Fruit fly (Drosophila melanogaster): ENCODE measurements around the gene CG32085.

The CG32085 gene

dm6 chr3L:11707978-11708632 is 28.0 kb upstream of the CG32085 start, which contains the start of gene CG11658 (continued):
- peak; percentile 10 for TF ChIP-seq org-1 (GFP tag; optimal IDR thresholded peaks at IDR 0.05)
- no peak for TF ChIP-seq schlank (tag; optimal IDR thresholded peaks at IDR 0.05)
- TF ChIP-seq Doc3 (GFP tag; IDR thresholded peaks at IDR 0.05; ENCODE audit: partially characterized antibody), result peak; percentile 46; the same call in 1 of the 3 replicates
- no peak for TF ChIP-seq CG17568 (GFP tag; optimal IDR thresholded peaks at IDR 0.05)
- no peak for TF ChIP-seq CG7372 (GFP tag; IDR thresholded peaks at IDR 0.05)
- no peak for TF ChIP-seq dm (GFP tag; optimal IDR thresholded peaks at IDR 0.05)
- TF ChIP-seq gro (GFP tag; optimal IDR thresholded peaks at IDR 0.05), result peak; percentile 41
- TF ChIP-seq CG8281 (tag; optimal IDR thresholded peaks at IDR 0.05), result no peak
- no peak for TF ChIP-seq Poxn (GFP tag; IDR thresholded peaks at IDR 0.05)
- TF ChIP-seq br (optimal IDR thresholded peaks at IDR 0.05), result no peak
- TF ChIP-seq CG4328 (GFP tag; optimal IDR thresholded peaks at IDR 0.05), result no peak
- peak; percentile 43; the same call in 1 of the 2 replicates for TF ChIP-seq bbx (GFP tag; IDR thresholded peaks at IDR 0.05; ENCODE audit: partially characterized antibody)
- TF ChIP-seq tx (GFP tag; optimal IDR thresholded peaks at IDR 0.05), result no peak
- TF ChIP-seq CG11695 (GFP tag; IDR thresholded peaks at IDR 0.05), result 0 out of 3 replicates have a peak, but pooled peaks have one; percentile 13
- TF ChIP-seq ara (GFP tag; IDR thresholded peaks at IDR 0.05), result no peak
- TF ChIP-seq crc (GFP tag; optimal IDR thresholded peaks at IDR 0.05), result no peak
- no peak for TF ChIP-seq CG11504 (tag; optimal IDR thresholded peaks at IDR 0.05)
- TF ChIP-seq repo (GFP tag; optimal IDR thresholded peaks at IDR 0.05), result no peak
- peak; percentile 26 for TF ChIP-seq ci (GFP tag; IDR thresholded peaks at IDR 0.05)
- 0 out of 2 replicates have a peak, but pooled peaks have one; percentile 9 for TF ChIP-seq CG5953 (GFP tag; IDR thresholded peaks at IDR 0.05)
- TF ChIP-seq fd64A (GFP tag; optimal IDR thresholded peaks at IDR 0.05), result no peak
- no peak for TF ChIP-seq CG4730 (GFP tag; IDR thresholded peaks at IDR 0.05)
- TF ChIP-seq Jarid2 (GFP tag; optimal IDR thresholded peaks at IDR 0.05), result peak; percentile 82
- TF ChIP-seq Drgx (GFP tag; IDR thresholded peaks at IDR 0.05), result peak; percentile 38; the same call in 1 of the 2 replicates
- no peak; the same call in 1 of the 2 replicates for TF ChIP-seq HLH3B (GFP tag; IDR thresholded peaks at IDR 0.05)
- peak; percentile 23 for TF ChIP-seq CG18599 (GFP tag; optimal IDR thresholded peaks at IDR 0.05)
- no peak for TF ChIP-seq CG10366 (GFP tag; IDR thresholded peaks at IDR 0.05)
- TF ChIP-seq CG4854 (GFP tag; optimal IDR thresholded peaks at IDR 0.05), result no peak
- peak; percentile 14 for TF ChIP-seq CTCF (GFP tag; optimal IDR thresholded peaks at IDR 0.05)
- no peak for TF ChIP-seq CG31441 (GFP tag; IDR thresholded peaks at IDR 0.05)
- no peak; the same call in 1 of the 2 replicates for TF ChIP-seq ranshi (GFP tag; IDR thresholded peaks at IDR 0.05)
- no peak for TF ChIP-seq Taf1 (GFP tag; IDR thresholded peaks at IDR 0.05)
- peak; percentile 31 for TF ChIP-seq chm (GFP tag; IDR thresholded peaks at IDR 0.05)
- no peak for TF ChIP-seq CG6254 (GFP tag; optimal IDR thresholded peaks at IDR 0.05)
- TF ChIP-seq dan (GFP tag; IDR thresholded peaks at IDR 0.05), result no peak
- TF ChIP-seq nerfin-2 (GFP tag; IDR thresholded peaks at IDR 0.05; ENCODE audit: partially characterized antibody), result peak; percentile 59; the same call in 1 of the 2 replicates
- peak; percentile 10 for TF ChIP-seq YL-1 (GFP tag; optimal IDR thresholded peaks at IDR 0.05)
- no peak for TF ChIP-seq D (optimal IDR thresholded peaks at IDR 0.05)
- no peak for TF ChIP-seq D (GFP tag; optimal IDR thresholded peaks at IDR 0.05)
- TF ChIP-seq CG6654 (GFP tag; optimal IDR thresholded peaks at IDR 0.05), result no peak
- TF ChIP-seq CG34422 (GFP tag; IDR thresholded peaks at IDR 0.05), result peak; percentile 64; the same call in 1 of the 3 replicates
- peak; percentile 76 for TF ChIP-seq CG34224 (GFP tag; IDR thresholded peaks at IDR 0.05; ENCODE audit: partially characterized antibody)
- peak; percentile 54; the same call in 1 of the 2 replicates for TF ChIP-seq Atf6 (GFP tag; IDR thresholded peaks at IDR 0.05)
- no peak for TF ChIP-seq CG9932 (GFP tag; IDR thresholded peaks at IDR 0.05)
- TF ChIP-seq CG2875 (GFP tag; optimal IDR thresholded peaks at IDR 0.05), result no peak
- peak; percentile 81; the same call in 1 of the 2 replicates for TF ChIP-seq rib (GFP tag; IDR thresholded peaks at IDR 0.05)
- no peak for TF ChIP-seq Stat92E (GFP tag; optimal IDR thresholded peaks at IDR 0.05)
- no peak for TF ChIP-seq BEAF-32 (GFP tag; optimal IDR thresholded peaks at IDR 0.05)
- TF ChIP-seq Optix (GFP tag; IDR thresholded peaks at IDR 0.05), result 0 out of 3 replicates have a peak, but pooled peaks have one; percentile 24
- no peak for TF ChIP-seq CG7987 (GFP tag; optimal IDR thresholded peaks at IDR 0.05)
- no peak for TF ChIP-seq Six4 (GFP tag; optimal IDR thresholded peaks at IDR 0.05)

All from whole organism, embryonic.